Fruit fly (Drosophila melanogaster) S2 (cell line): ENCODE data around the gene CG4911.

ENCODE experiments used
- CG8478 ChIP-seq: fragments of >200 bp; optimal IDR thresholded peaks from 2 replicates; lab custom pipeline; 2018
- CTCF ChIP-seq, 2 experiments: fragments of >200 bp; optimal IDR thresholded peaks; 2 replicates each; lab custom pipeline; 2018

Gene CG4911

DNA sequence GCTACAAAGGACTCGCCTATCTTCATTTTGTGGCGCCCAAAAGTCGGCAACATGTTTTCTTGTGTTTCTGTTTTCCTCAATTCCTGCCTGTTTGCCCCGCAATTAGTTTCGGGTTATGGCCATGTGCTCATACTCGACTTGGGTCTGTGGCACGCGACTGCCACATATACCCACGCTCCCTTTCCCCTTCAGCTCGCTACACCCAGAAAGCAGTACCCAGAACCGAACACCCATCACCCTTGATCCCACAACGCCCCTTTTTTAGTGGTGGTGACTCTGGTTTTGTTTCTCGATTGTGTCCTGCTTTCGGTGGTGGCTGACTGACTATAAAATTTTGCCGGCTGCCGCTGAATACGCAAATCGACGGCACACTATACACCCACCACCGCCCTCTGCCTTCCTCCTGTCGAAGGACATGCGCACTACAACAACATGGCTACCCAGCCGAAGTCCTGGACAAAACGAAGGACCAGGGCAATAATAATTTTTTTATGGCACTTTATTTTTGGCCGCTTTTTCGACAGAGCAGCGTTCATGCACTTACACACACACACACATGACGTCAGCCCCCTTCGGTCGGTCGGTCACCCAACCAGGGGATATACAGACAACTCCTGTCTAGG, 22.0 kb downstream of the CG4911 start:
- TF ChIP-seq CG8478 = no peak
- no peak for TF ChIP-seq CTCF (optimal IDR thresholded peaks at IDR 0.05; lab: Kevin White, UChicago)

- TF ChIP-seq CG8478 = no peak
- TF ChIP-seq CTCF (optimal IDR thresholded peaks at IDR 0.05; lab: Kevin White, UChicago) = peak in 1 of 2 experiments; percentile 60
Observed at dm6 chr3L:9047062-9047461, 25.5 kb downstream of the CG4911 start, which contains the start of gene Argk2. Argk2 (plus strand) TSS chr3L:9047439.

- TF ChIP-seq CTCF (optimal IDR thresholded peaks at IDR 0.05; lab: Kevin White, UChicago) = no peak
- TF ChIP-seq CG8478 = no peak
Observed at dm6 chr3L:9046274-9046673, 26.3 kb downstream of the CG4911 start.

DNA sequence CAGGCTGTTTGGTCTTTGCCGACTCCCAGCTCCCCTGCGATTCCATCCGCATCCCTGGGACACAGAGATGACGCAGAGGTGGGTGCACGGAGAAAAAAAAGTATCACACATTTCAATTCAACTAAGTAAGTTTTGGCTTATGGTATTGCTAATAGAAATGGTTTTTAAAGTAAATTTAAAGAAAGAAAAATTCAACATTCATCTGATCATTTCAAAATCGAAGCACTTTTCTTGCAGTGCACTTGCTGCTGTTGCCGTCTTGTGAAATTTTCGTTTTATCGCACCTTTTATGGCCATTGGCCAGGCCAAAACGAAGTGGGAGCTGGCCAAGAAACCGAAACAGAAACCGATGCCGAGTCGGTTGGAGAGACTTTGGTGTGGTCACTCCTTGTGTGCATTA, 27.2 kb downstream of the CG4911 start:
- TF ChIP-seq CTCF (optimal IDR thresholded peaks at IDR 0.05; lab: Kevin White, UChicago) (no peak), CG8478 (no peak)

dm6 chr3L:9044896-9045295, 27.6 kb downstream of the CG4911 start:
- no peak for TF ChIP-seq CTCF (optimal IDR thresholded peaks at IDR 0.05; lab: Kevin White, UChicago)
- TF ChIP-seq CG8478 = no peak

DNA sequence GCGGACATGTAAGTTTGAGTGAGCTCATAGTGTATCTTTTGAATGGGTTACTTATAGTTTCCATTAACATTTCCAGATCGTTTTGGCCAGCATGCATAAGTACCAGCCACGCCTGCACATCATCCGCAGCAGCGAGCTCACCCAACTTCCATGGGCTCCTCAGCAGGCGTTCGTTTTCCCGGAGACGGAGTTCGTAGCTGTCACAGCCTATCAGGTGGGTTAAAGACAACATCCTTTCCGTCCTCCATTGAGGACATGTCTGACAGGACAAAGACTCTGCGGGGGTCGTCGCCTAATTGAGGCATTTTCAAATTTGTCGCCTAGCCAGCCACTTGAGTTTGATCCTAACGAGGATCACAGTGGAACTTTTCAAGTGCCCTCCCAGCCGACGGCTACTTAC, 28.9 kb downstream of the CG4911 start:
- TF ChIP-seq CTCF (optimal IDR thresholded peaks at IDR 0.05; lab: Kevin White, UChicago) (no peak), CG8478 (no peak)

DNA sequence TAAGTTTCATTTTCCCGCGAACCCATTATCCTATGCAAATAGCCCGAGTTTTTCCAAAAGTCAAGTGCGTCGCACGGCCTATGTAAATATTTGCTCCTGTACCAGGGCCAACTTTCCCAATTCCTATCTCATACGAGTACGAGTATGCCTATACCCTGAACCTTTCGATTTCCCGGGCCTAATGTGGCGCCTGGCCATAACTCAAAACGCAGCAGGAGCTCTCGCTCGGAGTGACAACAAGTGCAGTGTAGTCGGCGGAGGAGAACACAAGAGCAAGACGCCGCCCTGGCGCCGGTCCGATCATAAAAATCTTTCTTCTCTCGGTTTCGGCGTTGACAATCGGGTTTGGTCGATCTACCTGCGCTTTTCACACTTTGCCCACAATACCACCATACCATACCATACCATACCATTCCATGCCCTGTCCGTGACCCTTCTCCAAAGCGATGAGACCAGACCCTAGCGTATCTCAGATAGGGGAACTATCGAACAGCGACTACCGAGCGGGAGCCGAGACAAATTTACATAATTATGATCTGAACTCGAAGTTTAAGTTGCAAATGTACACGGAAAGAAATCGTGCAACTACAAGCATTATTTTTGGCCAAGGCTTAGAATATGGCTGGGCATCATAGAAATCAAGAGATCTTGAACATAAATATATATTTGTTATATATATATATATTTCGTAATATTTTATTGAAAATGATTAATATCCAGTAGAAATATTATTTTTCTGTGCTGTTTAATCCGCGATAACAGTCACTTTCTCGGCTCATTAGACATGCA, 30.1 kb downstream of the CG4911 start:
- TF ChIP-seq CG8478 (no peak), CTCF (optimal IDR thresholded peaks at IDR 0.05; lab: Kevin White, UChicago) (no peak)

DNA sequence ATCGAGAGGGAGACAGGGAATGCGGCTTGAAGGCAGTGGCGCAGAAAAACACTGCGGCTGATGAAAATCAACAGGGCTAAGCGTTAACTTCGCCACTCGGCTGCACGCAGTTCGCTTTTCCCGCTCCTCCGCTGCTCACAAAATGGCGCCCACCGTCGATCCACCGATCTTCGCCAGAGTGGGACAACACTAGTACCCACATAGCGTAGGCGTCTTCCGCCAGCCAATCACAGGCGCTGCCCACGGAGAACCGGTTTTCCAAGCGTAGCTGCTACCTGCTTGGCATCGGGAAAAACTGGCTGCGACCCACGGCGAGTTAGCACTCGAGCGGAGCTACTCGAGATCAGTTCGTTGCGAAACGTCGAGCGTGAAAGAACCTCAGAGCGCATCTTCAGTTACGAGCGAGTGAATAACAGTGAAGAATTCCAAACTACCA, 31.5 kb downstream of the CG4911 start, which contains the start of gene Doc1:
Gene Doc1 (plus strand): TSS at position 334 of the 436 bp plus-strand sequence.
- no peak for TF ChIP-seq CG8478
- peak in 1 of 2 experiments; percentile 27 for TF ChIP-seq CTCF (optimal IDR thresholded peaks at IDR 0.05; lab: Kevin White, UChicago)

- TF ChIP-seq CTCF (optimal IDR thresholded peaks at IDR 0.05; lab: Kevin White, UChicago) = no peak
- TF ChIP-seq CG8478 = no peak
Observed at dm6 chr3L:9039189-9039588, 33.3 kb downstream of the CG4911 start.

dm6 chr3L:9037608-9038007, 34.9 kb downstream of the CG4911 start:
- TF ChIP-seq CTCF (optimal IDR thresholded peaks at IDR 0.05; lab: Kevin White, UChicago) (no peak), CG8478 (no peak)

- TF ChIP-seq CG8478 = no peak
- TF ChIP-seq CTCF (optimal IDR thresholded peaks at IDR 0.05; lab: Kevin White, UChicago) = no peak
Observed at dm6 chr3L:9033999-9034626, 38.4 kb downstream of the CG4911 start.

DNA sequence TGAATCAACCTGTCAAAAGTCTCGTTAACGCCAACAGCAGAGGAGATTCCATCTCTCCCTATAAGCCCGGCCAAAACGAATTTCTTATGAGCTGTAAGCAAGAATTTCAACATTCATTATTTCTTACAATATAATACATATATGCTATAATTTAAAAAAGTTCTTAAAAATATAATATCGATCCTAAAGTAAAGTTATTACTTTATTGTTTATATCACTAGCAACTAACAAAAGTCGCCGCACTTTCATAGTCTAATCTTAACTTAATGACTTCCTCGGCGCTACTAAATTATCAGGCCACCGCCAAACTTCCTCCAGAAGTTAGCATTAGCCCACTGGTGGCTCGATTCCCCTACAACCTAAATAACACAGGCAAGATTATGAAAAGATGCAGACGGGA, 39.0 kb downstream of the CG4911 start:
- TF ChIP-seq CG8478 (no peak), CTCF (optimal IDR thresholded peaks at IDR 0.05; lab: Kevin White, UChicago) (no peak)

DNA sequence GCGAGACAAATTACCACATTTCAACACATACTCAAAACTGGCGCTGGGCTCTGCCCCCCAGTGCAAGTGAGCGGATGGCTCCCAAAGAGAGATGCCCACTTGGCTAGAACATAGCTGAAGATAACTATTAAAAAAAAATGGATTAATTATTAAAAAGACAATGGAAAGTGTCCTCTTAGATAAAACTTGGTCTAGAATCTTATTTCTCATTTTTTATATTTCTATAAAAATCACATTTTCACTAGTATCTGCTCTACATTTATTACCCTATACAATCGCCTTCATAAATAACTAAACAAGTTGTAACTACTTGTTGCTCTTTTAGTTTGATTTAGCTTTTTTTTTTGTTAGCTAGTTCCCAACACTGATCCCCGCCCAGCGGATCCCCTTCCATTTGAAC, 39.7 kb downstream of the CG4911 start:
- TF ChIP-seq CTCF (optimal IDR thresholded peaks at IDR 0.05; lab: Kevin White, UChicago) (no peak), CG8478 (no peak)

DNA sequence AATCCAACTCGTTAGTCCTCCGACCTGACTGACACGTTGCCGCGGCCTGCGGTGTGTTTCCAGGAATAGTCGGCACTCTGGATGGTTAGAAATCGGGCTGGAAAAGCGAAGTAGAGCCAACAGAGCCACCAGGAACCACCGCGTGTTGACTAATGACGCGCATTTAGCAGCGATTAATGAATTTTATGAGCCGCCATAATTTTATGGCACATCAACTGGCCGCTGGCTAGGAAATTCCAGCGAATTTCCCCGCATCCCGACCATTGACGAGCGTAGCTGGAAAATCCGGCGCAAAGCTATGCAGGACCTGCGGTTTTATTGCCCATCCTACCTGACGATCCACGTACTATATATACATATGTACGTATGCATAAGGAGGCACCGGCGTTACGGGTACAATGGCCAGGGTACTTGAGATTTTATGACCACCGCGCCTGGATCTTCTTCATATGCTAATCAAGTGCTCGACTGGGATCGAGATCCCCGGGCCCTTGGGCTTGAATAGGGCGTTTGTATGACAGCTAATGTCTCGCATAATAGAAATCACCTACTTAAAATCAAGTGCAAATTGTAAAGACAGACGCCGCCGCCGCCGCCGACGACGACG, 43.2 kb downstream of the CG4911 start:
- TF ChIP-seq CG8478 (no peak), CTCF (optimal IDR thresholded peaks at IDR 0.05; lab: Kevin White, UChicago) (no peak)

- no peak for TF ChIP-seq CG8478
- TF ChIP-seq CTCF (optimal IDR thresholded peaks at IDR 0.05; lab: Kevin White, UChicago) = no peak
Observed at dm6 chr3L:9028057-9028456, 44.5 kb downstream of the CG4911 start.
